Worm (Caenorhabditis elegans): ENCODE data around the gene C06A1.6.

The C06A1.6 gene

DNA sequence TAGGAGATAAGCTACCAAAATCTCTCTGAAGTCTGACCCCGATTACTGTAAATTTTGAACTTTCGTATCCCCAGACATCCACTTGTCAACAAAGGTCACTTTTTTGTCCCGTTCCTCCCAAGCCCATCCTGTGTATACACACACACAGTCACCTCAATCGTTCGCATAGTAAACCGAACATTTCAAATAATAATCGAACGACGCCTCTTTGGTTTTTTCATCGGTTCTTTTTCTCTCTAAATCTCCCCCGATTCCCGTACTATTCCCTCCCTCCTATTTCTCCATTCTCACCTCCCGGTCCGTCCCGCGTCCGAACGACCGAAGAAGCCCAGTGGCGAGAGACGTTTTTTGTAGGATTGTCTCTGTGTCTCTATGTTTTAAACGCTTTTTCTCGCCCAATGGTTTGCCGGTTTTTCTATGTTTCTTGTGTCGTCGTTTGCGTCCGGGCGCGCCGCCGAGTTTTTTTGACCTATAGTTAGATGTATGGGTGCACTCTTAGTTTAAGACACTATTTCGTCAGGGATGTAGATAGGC lies 35.2 kb downstream of the C06A1.6 start:
- TF ChIP-seq lsy-2 (tag; optimal IDR thresholded peaks at IDR 0.05): peak in 1 of 2 experiments; percentile 28
- peak; percentile 4 for TF ChIP-seq hlh-30 (tag; optimal IDR thresholded peaks at IDR 0.05; ENCODE audit: insufficient read depth)
- no peak for TF ChIP-seq snpc-4 (tag; optimal IDR thresholded peaks at IDR 0.05)
- no peak for TF ChIP-seq lin-13 (GFP tag; optimal IDR thresholded peaks at IDR 0.05)
- peak; percentile 32; the same call in 1 of the 2 replicates for TF ChIP-seq ceh-20 (GFP tag; IDR thresholded peaks at IDR 0.05)
- peak; percentile 30 for TF ChIP-seq spr-1 (tag; optimal IDR thresholded peaks at IDR 0.05)
- TF ChIP-seq zag-1 (tag; optimal IDR thresholded peaks at IDR 0.05): no peak
- peak in 1 of 2 experiments; percentile 58 for TF ChIP-seq mdl-1 (tag; optimal IDR thresholded peaks at IDR 0.05)
- peak; percentile 34 for TF ChIP-seq mep-1 (tag; optimal IDR thresholded peaks at IDR 0.05)
- TF ChIP-seq arid-1 (GFP tag; conservative IDR thresholded peaks at IDR 0.05): 0 out of 2 replicates have a peak, but pooled peaks have one; percentile 26
- TF ChIP-seq rbr-2 (tag; optimal IDR thresholded peaks at IDR 0.05): peak; percentile 27
- TF ChIP-seq nhr-48 (tag; optimal IDR thresholded peaks at IDR 0.05): peak; percentile 74
- peak; percentile 69 for TF ChIP-seq aha-1 (tag)
- no peak for TF ChIP-seq gei-8 (GFP tag; optimal IDR thresholded peaks at IDR 0.05)
- TF ChIP-seq hlh-11 (tag; optimal IDR thresholded peaks at IDR 0.05): peak; percentile 78
- peak; percentile 28 for TF ChIP-seq nhr-28 (tag; optimal IDR thresholded peaks at IDR 0.05)
- 0 out of 2 replicates have a peak, but pooled peaks have one; percentile 24 for TF ChIP-seq dmd-6 (GFP tag; IDR thresholded peaks at IDR 0.05)
- peak; percentile 78 for TF ChIP-seq dve-1 (tag; optimal IDR thresholded peaks at IDR 0.05; ENCODE audit: insufficient read depth)
- peak; percentile 33 for TF ChIP-seq nhr-6 (tag; optimal IDR thresholded peaks at IDR 0.05)
- peak; percentile 4 for TF ChIP-seq dpl-1 (GFP tag; optimal IDR thresholded peaks at IDR 0.05)
- no peak for TF ChIP-seq pha-4 (GFP tag; IDR thresholded peaks at IDR 0.05)
- TF ChIP-seq pha-4 (tag; optimal IDR thresholded peaks at IDR 0.05): peak; percentile 86
- no peak for TF ChIP-seq nhr-42 (GFP tag; IDR thresholded peaks at IDR 0.05)

DNA sequence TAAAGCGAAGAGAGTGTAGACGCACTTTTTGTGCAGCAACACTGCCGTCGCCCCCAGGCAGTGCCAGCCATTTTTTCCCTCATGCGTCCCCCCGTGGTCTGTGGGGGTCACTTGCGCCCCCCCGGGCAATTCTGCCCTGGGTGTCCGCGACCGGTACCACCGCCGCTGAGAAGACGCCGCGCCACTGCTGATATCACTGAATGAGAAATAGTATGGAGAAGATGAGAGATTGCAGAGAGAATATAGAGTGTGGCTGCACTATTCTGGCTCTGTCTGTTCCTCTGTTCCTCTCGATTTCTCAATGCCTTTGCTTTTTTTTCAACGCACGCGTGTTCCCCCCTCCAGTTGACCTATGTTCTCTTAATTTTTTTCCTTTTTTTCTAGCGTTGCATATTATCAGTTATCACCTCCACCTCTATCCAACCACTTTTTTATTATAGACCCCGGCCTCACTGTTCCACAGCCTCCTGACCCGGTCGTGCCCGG lies 36.8 kb downstream of the C06A1.6 start, which contains the start of gene mab-10:
Gene mab-10, plus strand, starts transcription at position 436 of the 486 bp plus-strand sequence.
- TF ChIP-seq ces-1 (GFP tag; optimal IDR thresholded peaks at IDR 0.05) (no peak), php-3 (GFP tag; IDR thresholded peaks at IDR 0.05) (peak; percentile 71; the same call in 1 of the 2 replicates), F49E8.2 (tag; optimal IDR thresholded peaks at IDR 0.05; ENCODE audit: borderline replicate concordance) (no peak), dve-1 (tag; optimal IDR thresholded peaks at IDR 0.05; ENCODE audit: insufficient read depth) (peak; percentile 67), daf-16 (GFP tag; optimal IDR thresholded peaks at IDR 0.05) (peak in 1 of 2 experiments; percentile 26), daf-16 (tag; optimal IDR thresholded peaks at IDR 0.05) (peak; percentile 40), ctbp-1 (GFP tag; IDR thresholded peaks at IDR 0.05) (0 out of 2 replicates have a peak, but pooled peaks have one; percentile 41), nhr-42 (GFP tag; IDR thresholded peaks at IDR 0.05) (no peak), lsy-2 (tag; optimal IDR thresholded peaks at IDR 0.05) (peak in 1 of 2 experiments; percentile 53), egl-27 (tag; optimal IDR thresholded peaks at IDR 0.05) (no peak), nhr-76 (tag; optimal IDR thresholded peaks at IDR 0.05) (no peak), set-16 (GFP tag; IDR thresholded peaks at IDR 0.05) (peak; percentile 98), zag-1 (tag; optimal IDR thresholded peaks at IDR 0.05) (no peak), nhr-237 (tag; optimal IDR thresholded peaks at IDR 0.05) (no peak), hlh-11 (tag; optimal IDR thresholded peaks at IDR 0.05) (peak; percentile 90), egl-43 (GFP tag; IDR thresholded peaks at IDR 0.05) (no peak), fkh-10 (GFP tag; optimal IDR thresholded peaks at IDR 0.05) (no peak), mdl-1 (tag; optimal IDR thresholded peaks at IDR 0.05) (peak; percentile 14 to 80), pqm-1 (tag; optimal IDR thresholded peaks at IDR 0.05) (peak; percentile 15), lin-38 (GFP tag; IDR thresholded peaks at IDR 0.05) (0 out of 2 replicates have a peak, but pooled peaks have one; percentile 19), F10B5.3 (tag; optimal IDR thresholded peaks at IDR 0.05) (no peak), hlh-30 (tag; optimal IDR thresholded peaks at IDR 0.05; ENCODE audit: insufficient read depth) (peak; percentile 85), duxl-1 (tag; optimal IDR thresholded peaks at IDR 0.05; ENCODE audit: poor library complexity) (peak; percentile 20), madf-5 (GFP tag; IDR thresholded peaks at IDR 0.05) (0 out of 4 replicates have a peak, but pooled peaks of 1 of the 2 experiments have one; percentile 25), nhr-28 (tag; optimal IDR thresholded peaks at IDR 0.05) (peak; percentile 64), dmd-6 (GFP tag; IDR thresholded peaks at IDR 0.05) (peak; percentile 44), snpc-1.2 (GFP tag; IDR thresholded peaks at IDR 0.05) (no peak), nhr-77 (tag; optimal IDR thresholded peaks at IDR 0.05) (no peak), hif-1 (tag; optimal IDR thresholded peaks at IDR 0.05) (peak in 1 of 2 experiments; percentile 63), zfp-2 (tag; optimal IDR thresholded peaks at IDR 0.05) (no peak), F44E2.7 (GFP tag; IDR thresholded peaks at IDR 0.05) (0 out of 2 replicates have a peak, but pooled peaks have one; percentile 19), vab-7 (GFP tag; IDR thresholded peaks at IDR 0.05) (0 out of 2 replicates have a peak, but pooled peaks have one; percentile 20), mep-1 (tag; optimal IDR thresholded peaks at IDR 0.05) (peak; percentile 64), lin-39 (tag; optimal IDR thresholded peaks at IDR 0.05) (no peak)
